Fruit fly (Drosophila melanogaster) whole organism, adult: ENCODE results near the gene Art4.

Experiments used
- CG11617 ChIP-seq: fragments of 200-800 bp; sonication (Bioruptor generic); optimal IDR thresholded peaks from 2 replicates; lab custom pipeline; 2017; ENCODE audit warnings: mild to moderate bottlenecking, missing biosample characterization, missing genetic modification reagents, missing genetic modification characterization
- CG12768 ChIP-seq: fragments of 200-800 bp; sonication (Bioruptor generic); optimal IDR thresholded peaks from 2 replicates; lab custom pipeline; 2017; ENCODE audit warnings: missing biosample characterization, missing genetic modification characterization, mild to moderate bottlenecking, moderate library complexity, missing genetic modification reagents
- CG14711 ChIP-seq: fragments of 200-800 bp; sonication (Bioruptor generic); optimal IDR thresholded peaks from 2 replicates; lab custom pipeline; 2018; ENCODE audit warnings: missing biosample characterization, mild to moderate bottlenecking, missing genetic modification characterization, moderate library complexity
- CG1620 ChIP-seq: fragments of 200-800 bp; sonication (Bioruptor generic); optimal IDR thresholded peaks from 2 replicates; lab custom pipeline; 2016; ENCODE audit warnings: missing biosample characterization, missing genetic modification characterization
- CG33017 ChIP-seq: fragments of 200-800 bp; sonication (Bioruptor generic); optimal IDR thresholded peaks from 2 replicates; lab custom pipeline; 2018; ENCODE audit warnings: missing biosample characterization, mild to moderate bottlenecking, missing genetic modification characterization, moderate library complexity
- CG5204 ChIP-seq: fragments of 200-800 bp; sonication (Bioruptor generic); optimal IDR thresholded peaks from 2 replicates; lab custom pipeline; 2016; ENCODE audit warnings: missing biosample characterization, missing genetic modification characterization
- CG7045 ChIP-seq: fragments of 200-800 bp; sonication (Bioruptor generic); optimal IDR thresholded peaks from 2 replicates; lab custom pipeline; 2017; ENCODE audit warnings: missing biosample characterization, mild to moderate bottlenecking, missing genetic modification characterization
- CG7101 ChIP-seq: fragments of 200-800 bp; sonication (Bioruptor generic); optimal IDR thresholded peaks from 2 replicates; lab custom pipeline; 2018; ENCODE audit warnings: missing biosample characterization, mild to moderate bottlenecking, missing genetic modification characterization, moderate library complexity
- Clk ChIP-seq: fragments of 200-800 bp; sonication (Bioruptor generic); optimal IDR thresholded peaks from 2 replicates; lab custom pipeline; 2017; ENCODE audit warnings: missing biosample characterization, missing genetic modification characterization
- Crg-1 ChIP-seq: fragments of 200-800 bp; sonication (Bioruptor generic); optimal IDR thresholded peaks from 2 replicates; lab custom pipeline; 2016; ENCODE audit warnings: missing biosample characterization, missing genetic modification characterization
- Hr96 ChIP-seq: fragments of 200-800 bp; sonication (Bioruptor generic); optimal IDR thresholded peaks from 2 replicates; lab custom pipeline; 2016; ENCODE audit warnings: missing biosample characterization, missing genetic modification characterization
- Mnt ChIP-seq: fragments of 200-800 bp; sonication (Bioruptor generic); optimal IDR thresholded peaks from 2 replicates; lab custom pipeline; 2016; ENCODE audit warnings: missing biosample characterization, mild to moderate bottlenecking, missing genetic modification characterization
- bab1 ChIP-seq: fragments of 200-800 bp; sonication (Bioruptor generic); optimal IDR thresholded peaks from 3 replicates; lab custom pipeline; 2019; ENCODE audit warnings: missing biosample characterization, mild to moderate bottlenecking, missing genetic modification characterization, moderate library complexity
- cic ChIP-seq: fragments of 200-800 bp; sonication (Bioruptor generic); optimal IDR thresholded peaks from 2 replicates; lab custom pipeline; 2017; ENCODE audit warnings: missing biosample characterization, mild to moderate bottlenecking, missing genetic modification characterization, moderate library complexity
- cnc ChIP-seq, 2 experiments: fragments of >200 bp; optimal IDR thresholded peaks; 2 replicates each; lab custom pipeline; 2017
- kay ChIP-seq: fragments of 200-800 bp; sonication (Bioruptor generic); peaks from one replicate; lab custom pipeline; 2016; ENCODE audit warnings: missing biosample characterization, missing genetic modification characterization, borderline replicate concordance
- ovo ChIP-seq: fragments of 200-800 bp; sonication (Bioruptor generic); optimal IDR thresholded peaks from 2 replicates; lab custom pipeline; 2016; ENCODE audit warnings: missing biosample characterization, missing genetic modification characterization
- pad ChIP-seq: fragments of 200-800 bp; sonication (Bioruptor generic); optimal IDR thresholded peaks from 3 replicates; lab custom pipeline; 2017; ENCODE audit warnings: missing biosample characterization, missing genetic modification characterization, mild to moderate bottlenecking, moderate library complexity, missing genetic modification reagents
- tj ChIP-seq: fragments of 200-800 bp; sonication (Bioruptor generic); optimal IDR thresholded peaks from 3 replicates; lab custom pipeline; 2017; ENCODE audit warnings: missing biosample characterization, mild to moderate bottlenecking, missing genetic modification characterization, moderate library complexity
- toe ChIP-seq: fragments of 200-800 bp; sonication (Bioruptor generic); optimal IDR thresholded peaks from 2 replicates; lab custom pipeline; 2016; ENCODE audit warnings: missing biosample characterization, missing genetic modification characterization

Gene Art4

DNA sequence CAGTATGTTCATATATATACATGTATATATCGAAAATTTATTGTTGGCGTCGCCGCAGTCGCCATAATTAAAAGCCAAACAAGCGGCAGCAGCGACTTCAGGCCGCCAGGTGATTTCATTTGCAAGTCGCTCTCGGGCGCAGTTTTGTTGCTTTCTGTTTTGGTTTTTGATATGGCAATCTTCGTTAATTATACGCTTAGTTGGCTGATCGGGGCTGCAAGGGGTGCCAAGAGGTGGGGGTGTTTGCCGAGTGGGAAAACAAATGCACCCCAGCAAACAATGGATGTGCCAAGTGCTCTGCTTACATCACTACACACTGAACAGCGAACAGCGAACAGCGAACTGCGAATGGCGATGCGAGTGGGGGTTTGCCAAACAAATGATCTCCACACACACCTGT is 34.9 kb downstream of the Art4 start:
- TF ChIP-seq tj (GFP tag; lab: Kevin White, UChicago) (peak; percentile 34), CG11617 (GFP tag; lab: Kevin White, UChicago) (no peak), bab1 (no peak), cnc (optimal IDR thresholded peaks at IDR 0.05; lab: Kevin White, UChicago) (no peak), Crg-1 (GFP tag; lab: Kevin White, UChicago) (peak; percentile 63), cic (GFP tag; lab: Kevin White, UChicago) (peak; percentile 54), kay (GFP tag; lab: Kevin White, UChicago) (peak; percentile 95), CG33017 (peak; percentile 43), CG1620 (GFP tag; lab: Kevin White, UChicago) (no peak), CG7101 (tag; lab: Kevin White, UChicago) (no peak), Mnt (peak; percentile 31), toe (GFP tag; lab: Kevin White, UChicago) (peak; percentile 8), Clk (GFP tag; lab: Kevin White, UChicago) (no peak), CG5204 (GFP tag; lab: Kevin White, UChicago) (no peak), ovo (GFP tag; lab: Kevin White, UChicago) (peak; percentile 5), CG7045 (no peak), CG14711 (tag; lab: Kevin White, UChicago) (no peak), pad (GFP tag; lab: Kevin White, UChicago) (peak; percentile 27), CG12768 (GFP tag; lab: Kevin White, UChicago) (peak; percentile 77), Hr96 (GFP tag; lab: Kevin White, UChicago) (no peak)

- TF ChIP-seq CG1620 (GFP tag; lab: Kevin White, UChicago) (no peak), pad (GFP tag; lab: Kevin White, UChicago) (peak; percentile 49), cic (GFP tag; lab: Kevin White, UChicago) (peak; percentile 95), Mnt (peak; percentile 97), toe (GFP tag; lab: Kevin White, UChicago) (no peak), Clk (GFP tag; lab: Kevin White, UChicago) (peak; percentile 43), CG33017 (peak; percentile 26), CG7101 (tag; lab: Kevin White, UChicago) (peak; percentile 15), ovo (GFP tag; lab: Kevin White, UChicago) (no peak), CG12768 (GFP tag; lab: Kevin White, UChicago) (peak; percentile 86), Hr96 (GFP tag; lab: Kevin White, UChicago) (no peak), CG11617 (GFP tag; lab: Kevin White, UChicago) (peak; percentile 33), bab1 (peak; percentile 64), kay (GFP tag; lab: Kevin White, UChicago) (no peak), tj (GFP tag; lab: Kevin White, UChicago) (peak; percentile 6), CG7045 (peak; percentile 12), Crg-1 (GFP tag; lab: Kevin White, UChicago) (peak; percentile 2), cnc (optimal IDR thresholded peaks at IDR 0.05; lab: Kevin White, UChicago) (peak in 1 of 2 experiments; percentile 57), CG14711 (tag; lab: Kevin White, UChicago) (no peak), CG5204 (GFP tag; lab: Kevin White, UChicago) (no peak)
Measured at dm6 chr3R:9949903-9950302, 36.0 kb downstream of the Art4 start.

dm6 chr3R:9946493-9946892 is 39.4 kb downstream of the Art4 start:
- TF ChIP-seq CG7045 (peak; percentile 42), CG11617 (GFP tag; lab: Kevin White, UChicago) (peak; percentile 16), CG5204 (GFP tag; lab: Kevin White, UChicago) (no peak), CG12768 (GFP tag; lab: Kevin White, UChicago) (peak; percentile 84), CG1620 (GFP tag; lab: Kevin White, UChicago) (no peak), Clk (GFP tag; lab: Kevin White, UChicago) (peak; percentile 55), pad (GFP tag; lab: Kevin White, UChicago) (peak; percentile 46), ovo (GFP tag; lab: Kevin White, UChicago) (peak; percentile 15), CG33017 (peak; percentile 16), cic (GFP tag; lab: Kevin White, UChicago) (peak; percentile 76)

dm6 chr3R:9944379-9945056 is 41.3 kb downstream of the Art4 start:
- TF ChIP-seq CG5204 (GFP tag; lab: Kevin White, UChicago) (no peak), toe (GFP tag; lab: Kevin White, UChicago) (no peak), pad (GFP tag; lab: Kevin White, UChicago) (no peak), CG1620 (GFP tag; lab: Kevin White, UChicago) (no peak), CG14711 (tag; lab: Kevin White, UChicago) (no peak), CG12768 (GFP tag; lab: Kevin White, UChicago) (peak; percentile 39), cnc (optimal IDR thresholded peaks at IDR 0.05; lab: Kevin White, UChicago) (no peak), CG33017 (peak; percentile 18), CG7045 (no peak), kay (GFP tag; lab: Kevin White, UChicago) (peak; percentile 96), cic (GFP tag; lab: Kevin White, UChicago) (peak; percentile 30)

dm6 chr3R:9940565-9941258 is 45.1 kb downstream of the Art4 start:
- TF ChIP-seq CG5204 (GFP tag; lab: Kevin White, UChicago) (no peak), bab1 (no peak), Hr96 (GFP tag; lab: Kevin White, UChicago) (no peak), pad (GFP tag; lab: Kevin White, UChicago) (no peak), CG11617 (GFP tag; lab: Kevin White, UChicago) (peak; percentile 22), Crg-1 (GFP tag; lab: Kevin White, UChicago) (no peak), tj (GFP tag; lab: Kevin White, UChicago) (no peak), CG12768 (GFP tag; lab: Kevin White, UChicago) (peak; percentile 52), CG33017 (no peak), Clk (GFP tag; lab: Kevin White, UChicago) (no peak), cic (GFP tag; lab: Kevin White, UChicago) (peak; percentile 91), toe (GFP tag; lab: Kevin White, UChicago) (no peak), kay (GFP tag; lab: Kevin White, UChicago) (peak; percentile 53), Mnt (peak; percentile 14), ovo (GFP tag; lab: Kevin White, UChicago) (peak; percentile 29), cnc (optimal IDR thresholded peaks at IDR 0.05; lab: Kevin White, UChicago) (no peak), CG14711 (tag; lab: Kevin White, UChicago) (no peak), CG1620 (GFP tag; lab: Kevin White, UChicago) (no peak), CG7101 (tag; lab: Kevin White, UChicago) (no peak), CG7045 (peak; percentile 38)
